Fruit fly (Drosophila melanogaster) whole organism, embryonic: ENCODE data around the gene Usp14.

Source experiments
- ATbp ChIP-seq: fragments of 200-800 bp; sonication (Bioruptor generic); optimal IDR thresholded peaks from 2 replicates; lab custom pipeline; 2017; ENCODE audit warnings: missing biosample characterization, mild to moderate bottlenecking, missing genetic modification characterization, missing genetic modification reagents
- CG5245 ChIP-seq: fragments of 200-800 bp; sonication (Bioruptor generic); optimal IDR thresholded peaks from 3 replicates; lab custom pipeline; 2016; ENCODE audit warnings: missing biosample characterization, missing genetic modification characterization
- lola ChIP-seq, 3 experiments: fragments of >200 bp in 2 of 3; fragments of 200-800 bp in 1 of 3; sonication (Bioruptor generic) in 1 of 3; optimal IDR thresholded peaks; 2 replicates each; lab custom pipeline; 2017 to 2019; ENCODE audit warnings: missing biosample characterization in 3 of 3, missing genetic modification characterization in 3 of 3, mild to moderate bottlenecking in 1 of 3, moderate library complexity in 1 of 3

DNA sequence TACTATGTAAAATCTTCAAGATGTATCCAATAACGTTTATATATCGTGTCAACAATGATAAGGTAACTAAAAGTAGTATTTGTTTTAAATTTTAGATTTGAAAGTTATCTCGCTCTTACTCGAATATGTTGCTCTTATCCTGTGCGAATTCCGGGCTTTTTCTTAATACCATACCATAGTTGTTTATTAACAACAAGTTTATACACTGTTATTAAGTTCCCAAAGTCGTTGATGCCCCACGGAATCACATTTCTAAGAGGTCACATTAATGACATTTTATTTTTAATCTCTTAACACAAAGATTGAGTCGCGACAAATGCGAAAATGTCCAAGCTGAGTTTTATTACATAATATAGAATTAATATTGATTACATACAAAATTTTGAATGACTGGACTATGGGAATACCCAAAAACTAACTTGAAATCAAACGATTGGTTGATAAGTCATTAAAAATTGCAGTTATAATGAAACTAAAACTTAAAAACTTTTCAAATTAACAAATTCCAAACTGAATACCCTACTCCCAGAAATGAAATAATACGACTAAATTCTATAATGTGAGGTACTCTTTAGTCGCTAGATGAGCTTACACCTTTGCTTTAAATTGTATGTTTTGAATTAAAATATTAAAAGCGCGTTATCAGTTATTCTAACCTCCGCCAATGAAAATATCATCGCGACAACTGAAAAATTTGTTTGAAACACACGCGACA lies 8.7 kb upstream of the Usp14 start, which contains the start of gene CG5381:
- TF ChIP-seq CG5245 (GFP tag; lab: Kevin White, UChicago) (no peak), lola (GFP tag; optimal IDR thresholded peaks at IDR 0.05; lab: Kevin White, UChicago) (no peak), ATbp (GFP tag; lab: Kevin White, UChicago) (no peak)
